Fruit fly (Drosophila melanogaster) whole organism, adult: Measurements from ENCODE around the gene CG10466.

ENCODE experiments used
- CG11617 ChIP-seq: fragments of 200-800 bp; sonication (Bioruptor generic); optimal IDR thresholded peaks from 2 replicates; lab custom pipeline; 2017; ENCODE audit warnings: mild to moderate bottlenecking, missing biosample characterization, missing genetic modification reagents, missing genetic modification characterization
- CG33017 ChIP-seq: fragments of 200-800 bp; sonication (Bioruptor generic); optimal IDR thresholded peaks from 2 replicates; lab custom pipeline; 2018; ENCODE audit warnings: missing biosample characterization, mild to moderate bottlenecking, missing genetic modification characterization, moderate library complexity
- Mnt ChIP-seq: fragments of 200-800 bp; sonication (Bioruptor generic); optimal IDR thresholded peaks from 2 replicates; lab custom pipeline; 2016; ENCODE audit warnings: missing biosample characterization, mild to moderate bottlenecking, missing genetic modification characterization
- cnc ChIP-seq, 2 experiments: fragments of >200 bp; optimal IDR thresholded peaks; 2 replicates each; lab custom pipeline; 2017

dm6 chr2L:19796111-19796451, 4.2 kb downstream of the CG10466 start, which contains the start of gene sick:
- TF ChIP-seq CG33017 = no peak
- no peak for TF ChIP-seq Mnt (GFP tag; lab: Kevin White, UChicago)
- TF ChIP-seq cnc (optimal IDR thresholded peaks at IDR 0.05; lab: Kevin White, UChicago) = no peak
- no peak for TF ChIP-seq CG11617
